Worm (Caenorhabditis elegans) whole organism, late embryonic: ENCODE results near the gene osgn-1.

Experiments
- C08G9.2 ChIP-seq: sonication (generic microtip); optimal IDR thresholded peaks from 2 replicates; lab custom pipeline; 2016; ENCODE audit warnings: mild to moderate bottlenecking, missing genetic modification characterization, moderate library complexity, missing compliant biosample characterization
- F13H6.1 ChIP-seq: sonication (generic microtip); optimal IDR thresholded peaks from 2 replicates; lab custom pipeline; 2016; ENCODE audit warnings: missing genetic modification characterization, missing compliant biosample characterization
- T23F11.4 ChIP-seq: fragments of 200-800 bp; sonication (Bioruptor generic); optimal IDR thresholded peaks from 2 replicates; lab custom pipeline; 2018; ENCODE audit warnings: mild to moderate bottlenecking, missing genetic modification characterization, missing compliant biosample characterization
- ahr-1 ChIP-seq: sonication (generic microtip); optimal IDR thresholded peaks from 2 replicates; lab custom pipeline; 2016; ENCODE audit warnings: missing genetic modification characterization, missing compliant biosample characterization
- ceh-2 ChIP-seq: sonication (generic microtip); optimal IDR thresholded peaks from 2 replicates; lab custom pipeline; 2016; ENCODE audit warnings: missing genotype, missing genetic modification characterization, missing compliant biosample characterization
- ceh-31 ChIP-seq: sonication (generic microtip); optimal IDR thresholded peaks from 2 replicates; lab custom pipeline; 2016; ENCODE audit warnings: missing genetic modification characterization, missing compliant biosample characterization
- ceh-34 ChIP-seq: sonication (generic microtip); optimal IDR thresholded peaks from 2 replicates; lab custom pipeline; 2016; ENCODE audit warnings: mild to moderate bottlenecking, missing genetic modification characterization, missing compliant biosample characterization
- ceh-45 ChIP-seq: fragments of 200-800 bp; sonication (Bioruptor generic); IDR thresholded peaks from 2 replicates; pipeline ENCODE4 v1.3.6; 2022; ENCODE audit warnings: missing genetic modification reagents, missing genetic modification characterization, missing compliant biosample characterization
- dmd-4 ChIP-seq: sonication (generic microtip); optimal IDR thresholded peaks from 2 replicates; lab custom pipeline; 2016; ENCODE audit warnings: borderline replicate concordance, missing genetic modification characterization, missing compliant biosample characterization
- fkh-10 ChIP-seq: fragments of 150-350 bp; optimal IDR thresholded peaks from 2 replicates; lab custom pipeline; 2014; ENCODE audit warnings: missing biosample characterization, missing genetic modification reagents, missing genetic modification characterization
- fkh-6 ChIP-seq: sonication (generic microtip); optimal IDR thresholded peaks from 2 replicates; lab custom pipeline; 2016; ENCODE audit warnings: missing genetic modification characterization, missing compliant biosample characterization
- gmeb-2 ChIP-seq: sonication (generic microtip); optimal IDR thresholded peaks from 2 replicates; lab custom pipeline; 2016; ENCODE audit warnings: missing genetic modification characterization, inconsistent platforms, missing compliant biosample characterization
- hlh-13 ChIP-seq: fragments of 200-800 bp; sonication (Bioruptor generic); optimal IDR thresholded peaks from 2 replicates; lab custom pipeline; 2018; ENCODE audit warnings: mild to moderate bottlenecking, missing genetic modification characterization, missing compliant biosample characterization
- hlh-15 ChIP-seq: sonication (generic microtip); optimal IDR thresholded peaks from 2 replicates; lab custom pipeline; 2016; ENCODE audit warnings: missing genetic modification characterization, missing compliant biosample characterization
- hlh-30 ChIP-seq: sonication (generic microtip); optimal IDR thresholded peaks from 2 replicates; lab custom pipeline; 2017; ENCODE audit warnings: antibody characterized with exemption, missing genetic modification characterization, missing compliant biosample characterization; ENCODE audit not compliant: insufficient read depth
- hlh-6 ChIP-seq: sonication (generic microtip); optimal IDR thresholded peaks from 2 replicates; lab custom pipeline; 2016; ENCODE audit warnings: missing genotype, missing genetic modification characterization, missing compliant biosample characterization
- nfya-1 ChIP-seq: sonication (generic microtip); optimal IDR thresholded peaks from 2 replicates; lab custom pipeline; 2017; ENCODE audit warnings: missing genetic modification characterization, mild to moderate bottlenecking, missing compliant biosample characterization, antibody characterized with exemption, moderate library complexity
- npax-4 ChIP-seq: sonication (generic microtip); optimal IDR thresholded peaks from 2 replicates; lab custom pipeline; 2016; ENCODE audit warnings: missing genetic modification characterization, missing compliant biosample characterization
- odd-2 ChIP-seq: sonication (generic microtip); optimal IDR thresholded peaks from 2 replicates; lab custom pipeline; 2017; ENCODE audit warnings: antibody characterized with exemption, mild to moderate bottlenecking, missing genetic modification characterization, missing compliant biosample characterization
- pag-3 ChIP-seq: sonication (generic microtip); optimal IDR thresholded peaks from 2 replicates; lab custom pipeline; 2016; ENCODE audit warnings: missing compliant biosample characterization, missing genetic modification characterization, borderline replicate concordance
- pax-1 ChIP-seq: fragments of 150-350 bp; optimal IDR thresholded peaks from 2 replicates; lab custom pipeline; 2014; ENCODE audit warnings: missing biosample characterization, missing genetic modification characterization
- pha-2 ChIP-seq: sonication (generic microtip); optimal IDR thresholded peaks from 2 replicates; lab custom pipeline; 2017; ENCODE audit warnings: mild to moderate bottlenecking, missing genetic modification characterization, missing compliant biosample characterization
- pha-4 ChIP-seq: fragments of 150-350 bp; optimal IDR thresholded peaks from 2 replicates; lab custom pipeline; 2018; ENCODE audit warnings: missing biosample characterization, missing genetic modification reagents, missing genetic modification characterization
- pqm-1 ChIP-seq: sonication (generic microtip); optimal IDR thresholded peaks from 2 replicates; lab custom pipeline; 2016; ENCODE audit warnings: missing genetic modification characterization, missing compliant biosample characterization
- pros-1 ChIP-seq: fragments of 150-350 bp; optimal IDR thresholded peaks from 2 replicates; lab custom pipeline; 2014; ENCODE audit warnings: missing biosample characterization, missing genetic modification reagents, missing genetic modification characterization
- ref-2 ChIP-seq: sonication (generic microtip); optimal IDR thresholded peaks from 2 replicates; lab custom pipeline; 2016; ENCODE audit warnings: missing genetic modification characterization, missing compliant biosample characterization
- sdc-2 ChIP-seq: sonication (generic microtip); optimal IDR thresholded peaks from 2 replicates; lab custom pipeline; 2016; ENCODE audit warnings: missing genotype, missing genetic modification characterization, missing compliant biosample characterization
- sox-4 ChIP-seq: sonication (generic microtip); optimal IDR thresholded peaks from 2 replicates; lab custom pipeline; 2017; ENCODE audit warnings: mild to moderate bottlenecking, missing genetic modification characterization, inconsistent platforms, missing compliant biosample characterization
- ttx-3 ChIP-seq: sonication (generic microtip); optimal IDR thresholded peaks from 2 replicates; lab custom pipeline; 2016; ENCODE audit warnings: missing genetic modification reagents, missing genetic modification characterization, missing compliant biosample characterization
- unc-3 ChIP-seq, 2 experiments: fragments of 200-800 bp in 1 of 2; sonication (Bioruptor generic) in 1 of 2; sonication (generic microtip) in 1 of 2; conservative IDR thresholded peaks in 1 of 2; optimal IDR thresholded peaks in 1 of 2; 2 replicates each; pipeline versions ENCODE4 v1.3.6 to Lab custom; 2016 to 2022; ENCODE audit warnings: missing compliant biosample characterization in 2 of 2, missing genetic modification characterization in 2 of 2, missing genetic modification reagents in 1 of 2
- unc-86 ChIP-seq: sonication (generic microtip); optimal IDR thresholded peaks from 2 replicates; lab custom pipeline; 2016; ENCODE audit warnings: missing genetic modification characterization, missing compliant biosample characterization
- zip-5 ChIP-seq: sonication (generic microtip); optimal IDR thresholded peaks from 2 replicates; lab custom pipeline; 2016; ENCODE audit warnings: missing genetic modification characterization, missing compliant biosample characterization
- ztf-16 ChIP-seq: sonication (generic microtip); optimal IDR thresholded peaks from 2 replicates; lab custom pipeline; 2017; ENCODE audit warnings: missing genetic modification characterization, missing compliant biosample characterization

osgn-1 gene

ce11 chrIV:4218276-4218675 is 11.1 kb downstream of the osgn-1 start:
- TF ChIP-seq pha-4 (tag; lab: Kevin White, UChicago) (no peak), ceh-45 (no peak), ceh-2 (tag; lab: Kevin White, UChicago) (no peak), pha-2 (tag; lab: Kevin White, UChicago) (no peak), hlh-30 (tag; lab: Kevin White, UChicago) (no peak), pros-1 (tag; lab: Kevin White, UChicago) (no peak), ceh-34 (tag; lab: Kevin White, UChicago) (no peak), C08G9.2 (tag; lab: Kevin White, UChicago) (no peak), nfya-1 (tag; lab: Kevin White, UChicago) (no peak), hlh-6 (no peak), dmd-4 (tag; lab: Kevin White, UChicago) (no peak)

DNA sequence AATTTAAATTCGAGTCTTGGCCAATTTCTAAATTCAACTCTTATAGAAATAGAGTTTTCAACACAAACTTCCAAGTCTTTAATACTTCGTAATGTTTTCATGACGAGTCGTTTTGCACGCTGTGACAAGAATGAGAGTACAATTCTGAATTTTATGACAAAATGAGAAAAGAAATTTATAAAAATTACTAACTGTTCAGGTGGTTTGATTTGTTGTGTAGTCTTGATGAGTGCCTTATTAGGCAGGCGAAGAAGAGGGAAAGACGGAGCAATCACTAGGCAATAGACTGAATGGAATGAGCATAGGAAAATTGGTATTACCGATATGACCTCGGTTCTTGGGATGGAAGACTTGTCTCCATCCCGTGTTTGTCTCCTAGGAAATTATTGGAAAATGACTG is 12.8 kb downstream of the osgn-1 start, which contains the start of gene F30B5.11:
TSS of gene F30B5.11 (minus strand) at position 101 of the 400 bp plus-strand sequence.
- TF ChIP-seq sox-4 (no peak), sdc-2 (tag; lab: Kevin White, UChicago) (no peak), hlh-30 (tag; lab: Kevin White, UChicago) (no peak), fkh-10 (no peak), T23F11.4 (GFP tag; lab: Kevin White, UChicago) (no peak), nfya-1 (tag; lab: Kevin White, UChicago) (no peak), ref-2 (tag; lab: Kevin White, UChicago) (no peak), unc-86 (tag; lab: Kevin White, UChicago) (no peak), ttx-3 (tag; lab: Kevin White, UChicago) (no peak), odd-2 (tag; lab: Kevin White, UChicago) (no peak), hlh-15 (tag; lab: Kevin White, UChicago) (no peak)

- TF ChIP-seq pqm-1: no peak
- no peak for TF ChIP-seq pax-1 (tag; lab: Kevin White, UChicago)
- TF ChIP-seq ahr-1: no peak
- TF ChIP-seq unc-3 (GFP tag; conservative IDR thresholded peaks at IDR 0.05; lab: Robert Waterston, UW): no peak
- TF ChIP-seq unc-3 (tag; optimal IDR thresholded peaks at IDR 0.05; lab: Kevin White, UChicago): no peak
- no peak for TF ChIP-seq F13H6.1 (tag; lab: Kevin White, UChicago)
- no peak for TF ChIP-seq ceh-34 (tag; lab: Kevin White, UChicago)
- no peak for TF ChIP-seq hlh-13 (GFP tag; lab: Kevin White, UChicago)
- TF ChIP-seq ceh-31: no peak
- no peak for TF ChIP-seq gmeb-2 (tag; lab: Kevin White, UChicago)
Measured at ce11 chrIV:4225851-4226250, 18.7 kb downstream of the osgn-1 start, which contains the start of gene srbc-71. Gene srbc-71, minus strand, starts transcription at chrIV:4225951.

DNA sequence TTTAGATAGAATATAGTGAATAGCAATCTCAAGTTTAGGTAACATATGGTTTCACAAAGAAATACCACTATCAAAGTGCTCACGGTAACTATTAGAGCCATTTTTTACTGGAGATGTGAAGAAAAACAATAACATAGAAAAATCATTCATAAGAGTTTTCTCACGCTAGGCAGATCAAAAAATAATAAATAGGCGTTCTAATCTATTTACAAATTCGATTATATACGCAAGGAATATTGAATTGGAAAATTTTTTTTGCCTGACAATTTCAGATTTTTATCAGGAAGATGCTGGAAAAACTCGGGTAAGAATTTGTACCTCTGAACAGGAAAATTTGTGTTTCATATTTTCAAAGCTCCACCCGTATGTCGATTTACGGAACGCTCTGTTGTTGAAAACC is 20.7 kb downstream of the osgn-1 start, which contains the start of gene srbc-70:
TSS of gene srbc-70 (minus strand) at position 101 of the 400 bp plus-strand sequence.
- TF ChIP-seq pqm-1 (no peak), zip-5 (tag; lab: Kevin White, UChicago) (no peak), sdc-2 (tag; lab: Kevin White, UChicago) (no peak), npax-4 (no peak), nfya-1 (tag; lab: Kevin White, UChicago) (no peak), ztf-16 (tag; lab: Kevin White, UChicago) (no peak), ceh-31 (no peak), fkh-6 (no peak), pag-3 (tag; lab: Kevin White, UChicago) (no peak)
